Worm (Caenorhabditis elegans) whole organism, late embryonic: ENCODE measurements around the gene tos-1.

ENCODE experiments used
- K02D7.2 ChIP-seq: sonication (generic microtip); optimal IDR thresholded peaks from 2 replicates; lab custom pipeline; 2017; ENCODE audit warnings: mild to moderate bottlenecking, missing genetic modification characterization, missing compliant biosample characterization
- ceh-18 ChIP-seq: sonication (generic microtip); optimal IDR thresholded peaks from 2 replicates; lab custom pipeline; 2016; ENCODE audit warnings: missing genetic modification characterization, missing compliant biosample characterization
- dmd-4 ChIP-seq: sonication (generic microtip); optimal IDR thresholded peaks from 2 replicates; lab custom pipeline; 2016; ENCODE audit warnings: borderline replicate concordance, missing genetic modification characterization, missing compliant biosample characterization
- elt-2 ChIP-seq: sonication (generic microtip); optimal IDR thresholded peaks from 2 replicates; lab custom pipeline; 2016; ENCODE audit warnings: missing genetic modification reagents, missing genetic modification characterization, missing compliant biosample characterization
- fkh-10 ChIP-seq: fragments of 150-350 bp; optimal IDR thresholded peaks from 2 replicates; lab custom pipeline; 2014; ENCODE audit warnings: missing biosample characterization, missing genetic modification reagents, missing genetic modification characterization
- gmeb-2 ChIP-seq: sonication (generic microtip); optimal IDR thresholded peaks from 2 replicates; lab custom pipeline; 2016; ENCODE audit warnings: missing genetic modification characterization, inconsistent platforms, missing compliant biosample characterization
- mec-3 ChIP-seq: sonication (generic microtip); optimal IDR thresholded peaks from 2 replicates; lab custom pipeline; 2016; ENCODE audit warnings: borderline replicate concordance, missing genetic modification characterization, missing compliant biosample characterization
- pha-4 ChIP-seq: fragments of 150-350 bp; optimal IDR thresholded peaks from 2 replicates; lab custom pipeline; 2018; ENCODE audit warnings: missing biosample characterization, missing genetic modification reagents, missing genetic modification characterization
- pqm-1 ChIP-seq: sonication (generic microtip); optimal IDR thresholded peaks from 2 replicates; lab custom pipeline; 2016; ENCODE audit warnings: missing genetic modification characterization, missing compliant biosample characterization
- unc-55 ChIP-seq: sonication (generic microtip); optimal IDR thresholded peaks from 2 replicates; lab custom pipeline; 2017; ENCODE audit warnings: missing biosample characterization, missing genetic modification reagents, missing genetic modification characterization

ce11 chrV:9391959-9392358 is 48.0 kb upstream of the tos-1 start:
- no peak for TF ChIP-seq elt-2
- TF ChIP-seq fkh-10 (GFP tag; lab: Kevin White, UChicago), result no peak
- no peak for TF ChIP-seq gmeb-2 (tag; lab: Kevin White, UChicago)
- TF ChIP-seq ceh-18 (tag; lab: Kevin White, UChicago), result no peak
- TF ChIP-seq pha-4 (tag; lab: Kevin White, UChicago), result no peak
- TF ChIP-seq mec-3 (tag; lab: Kevin White, UChicago), result no peak
- TF ChIP-seq unc-55, result no peak
- TF ChIP-seq K02D7.2 (tag; lab: Kevin White, UChicago), result no peak
- TF ChIP-seq dmd-4 (tag; lab: Kevin White, UChicago), result no peak
- TF ChIP-seq pqm-1 (tag; lab: Kevin White, UChicago), result no peak
